Worm (Caenorhabditis elegans): ENCODE results near the gene clic-1.

The clic-1 gene

DNA sequence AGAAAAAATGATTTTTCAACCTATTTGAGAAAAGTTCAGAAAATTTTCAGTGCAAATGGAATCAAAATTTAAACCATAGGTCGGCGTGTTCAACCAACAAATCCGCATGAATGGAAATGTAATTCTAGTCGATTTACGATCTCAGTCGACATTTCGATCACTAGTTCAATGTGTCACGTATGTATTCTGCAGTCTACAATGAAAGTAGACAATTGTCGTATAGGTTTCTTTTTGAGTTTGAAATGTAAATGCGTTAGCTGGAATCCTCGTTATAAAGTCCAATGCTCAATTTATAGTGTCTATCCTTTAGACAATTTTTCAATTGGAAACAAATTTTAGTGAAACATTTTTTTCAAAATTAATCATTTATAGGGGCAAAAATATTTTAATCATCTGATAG, 18.7 kb downstream of the clic-1 start, which contains the start of gene ZK105.12:
TSS of gene ZK105.12 (minus strand) at position 101 of the 400 bp plus-strand sequence.
- no peak for TF ChIP-seq ahr-1 (tag; optimal IDR thresholded peaks at IDR 0.05)
- TF ChIP-seq ceh-2 (tag; optimal IDR thresholded peaks at IDR 0.05) = no peak
- TF ChIP-seq C38D4.7 (GFP tag; optimal IDR thresholded peaks at IDR 0.05) = no peak
- TF ChIP-seq ceh-18 (tag; optimal IDR thresholded peaks at IDR 0.05) = no peak
- TF ChIP-seq eyg-1 (tag; optimal IDR thresholded peaks at IDR 0.05) = no peak
- TF ChIP-seq npax-4 (tag; optimal IDR thresholded peaks at IDR 0.05) = no peak
- TF ChIP-seq lim-6 (tag; optimal IDR thresholded peaks at IDR 0.05) = no peak
- TF ChIP-seq syd-9 (tag; optimal IDR thresholded peaks at IDR 0.05) = no peak
- no peak for TF ChIP-seq fkh-6 (tag; optimal IDR thresholded peaks at IDR 0.05)
- TF ChIP-seq odd-2 (tag; optimal IDR thresholded peaks at IDR 0.05) = no peak
- no peak for TF ChIP-seq ceh-9 (tag; optimal IDR thresholded peaks at IDR 0.05)
- no peak for TF ChIP-seq nfya-1 (tag; optimal IDR thresholded peaks at IDR 0.05)
- no peak for TF ChIP-seq ref-2 (tag; optimal IDR thresholded peaks at IDR 0.05)
- no peak for TF ChIP-seq ceh-30 (tag; optimal IDR thresholded peaks at IDR 0.05)
- no peak for TF ChIP-seq hlh-8 (tag; optimal IDR thresholded peaks at IDR 0.05)
- TF ChIP-seq ceh-24 (tag; optimal IDR thresholded peaks at IDR 0.05) = no peak
- no peak for TF ChIP-seq ttx-3 (tag; optimal IDR thresholded peaks at IDR 0.05)
- no peak for TF ChIP-seq pha-4 (tag; optimal IDR thresholded peaks at IDR 0.05)
- no peak for TF ChIP-seq hlh-6 (tag; optimal IDR thresholded peaks at IDR 0.05)
- no peak for TF ChIP-seq hlh-15 (tag; optimal IDR thresholded peaks at IDR 0.05)

DNA sequence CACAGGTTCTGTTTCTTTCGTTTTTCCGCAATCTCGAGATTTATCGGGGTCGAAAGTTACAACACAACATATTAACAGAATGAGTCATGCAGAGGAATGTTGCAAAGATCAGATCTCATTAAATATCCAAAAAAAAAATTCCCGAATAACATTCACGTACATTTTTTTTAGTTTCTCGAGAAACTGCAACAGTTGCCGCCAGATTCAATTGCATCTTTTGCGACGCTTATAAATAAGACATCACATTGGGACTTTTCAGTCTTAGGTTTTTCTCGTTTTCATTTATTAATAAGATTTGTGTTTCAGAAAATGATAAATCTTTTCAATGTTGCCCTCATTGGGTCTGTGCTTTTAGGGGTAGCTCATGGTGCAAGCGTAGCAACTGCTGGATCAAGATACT, 21.0 kb downstream of the clic-1 start, which contains the start of gene ZK105.1:
TSS of gene ZK105.1 (plus strand) at position 301 of the 400 bp plus-strand sequence.
- TF ChIP-seq pat-9 (tag; optimal IDR thresholded peaks at IDR 0.05) (no peak), madf-2 (tag; optimal IDR thresholded peaks at IDR 0.05) (no peak), ceh-48 (tag; optimal IDR thresholded peaks at IDR 0.05) (no peak), hlh-6 (tag; optimal IDR thresholded peaks at IDR 0.05) (no peak), mec-3 (tag; optimal IDR thresholded peaks at IDR 0.05; ENCODE audit: borderline replicate concordance) (no peak), hlh-8 (tag; optimal IDR thresholded peaks at IDR 0.05) (no peak), ref-2 (tag; optimal IDR thresholded peaks at IDR 0.05) (no peak), sox-2 (GFP tag; IDR thresholded peaks at IDR 0.05) (no peak), ceh-18 (tag; optimal IDR thresholded peaks at IDR 0.05) (no peak), ceh-31 (tag; optimal IDR thresholded peaks at IDR 0.05) (no peak), tbx-7 (tag; optimal IDR thresholded peaks at IDR 0.05) (no peak), ttx-3 (tag; optimal IDR thresholded peaks at IDR 0.05) (no peak), nhr-11 (tag; optimal IDR thresholded peaks at IDR 0.05) (no peak), pax-1 (tag; optimal IDR thresholded peaks at IDR 0.05) (no peak), fkh-6 (tag; optimal IDR thresholded peaks at IDR 0.05) (no peak), F13H6.1 (tag; optimal IDR thresholded peaks at IDR 0.05) (no peak)

DNA sequence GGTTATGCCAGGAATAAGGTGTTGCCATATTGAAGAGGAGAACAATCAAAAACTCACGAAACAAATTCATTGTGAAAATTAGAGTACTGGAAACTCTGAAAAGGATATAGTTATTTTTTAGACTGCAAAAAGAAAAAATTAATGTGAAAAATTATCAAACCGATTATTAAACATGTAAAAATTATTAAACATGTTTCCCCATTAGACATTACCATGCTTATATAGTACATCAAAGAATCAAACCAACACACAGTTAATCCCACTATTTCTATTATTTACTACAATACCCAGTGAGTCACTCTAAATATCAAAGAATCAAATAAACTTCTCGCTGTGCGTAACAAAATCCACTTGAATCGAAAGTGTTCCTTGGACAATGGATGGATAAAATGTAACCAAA, 21.6 kb downstream of the clic-1 start, which contains the start of gene ZK105.13:
TSS of gene ZK105.13 (minus strand) at position 101 of the 400 bp plus-strand sequence.
- no peak for TF ChIP-seq ama-1 (optimal IDR thresholded peaks at IDR 0.05)
- TF ChIP-seq gmeb-2 (tag; optimal IDR thresholded peaks at IDR 0.05) = no peak
- TF ChIP-seq sdc-2 (tag; optimal IDR thresholded peaks at IDR 0.05) = no peak
- no peak for TF ChIP-seq ztf-16 (tag; optimal IDR thresholded peaks at IDR 0.05)
- TF ChIP-seq unc-55 (GFP tag; optimal IDR thresholded peaks at IDR 0.05) = no peak
- TF ChIP-seq ets-4 (tag; optimal IDR thresholded peaks at IDR 0.05) = no peak
- TF ChIP-seq C38D4.7 (GFP tag; optimal IDR thresholded peaks at IDR 0.05) = no peak
- TF ChIP-seq Y22D7AL.16 (tag; optimal IDR thresholded peaks at IDR 0.05) = no peak
- TF ChIP-seq ceh-31 (tag; optimal IDR thresholded peaks at IDR 0.05) = no peak
- TF ChIP-seq rnt-1 (tag; optimal IDR thresholded peaks at IDR 0.05) = no peak
- no peak for TF ChIP-seq syd-9 (tag; optimal IDR thresholded peaks at IDR 0.05)

DNA sequence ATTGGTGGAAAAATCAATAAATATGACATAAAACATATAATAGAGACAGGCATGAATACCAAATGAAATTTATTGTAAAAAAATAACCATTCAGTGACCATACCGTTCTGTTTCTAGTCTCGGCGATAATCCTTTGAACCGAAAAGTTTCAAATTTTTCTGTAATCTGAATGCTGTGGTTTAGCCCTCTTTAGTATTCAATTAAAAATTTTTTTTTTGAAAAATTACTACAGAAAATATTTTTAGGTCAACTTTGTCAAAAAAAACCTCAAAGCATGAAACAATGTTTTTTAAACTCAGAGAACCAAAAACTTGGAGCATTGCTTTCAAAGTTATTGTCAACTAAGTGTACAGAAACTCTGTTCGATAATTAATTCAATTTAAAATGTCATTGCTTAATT, 26.2 kb downstream of the clic-1 start, which contains the start of gene ZK105.11:
TSS of gene ZK105.11 (minus strand) at position 101 of the 400 bp plus-strand sequence.
- no peak for TF ChIP-seq sdc-2 (tag; optimal IDR thresholded peaks at IDR 0.05)
- TF ChIP-seq nhr-232 (tag; optimal IDR thresholded peaks at IDR 0.05) = no peak
- TF ChIP-seq K09A11.1 (tag; optimal IDR thresholded peaks at IDR 0.05; ENCODE audit: insufficient read depth) = no peak

Measured in whole organism, late embryonic.